Fruit fly (Drosophila melanogaster): ENCODE data around the gene sesB.

DNA sequence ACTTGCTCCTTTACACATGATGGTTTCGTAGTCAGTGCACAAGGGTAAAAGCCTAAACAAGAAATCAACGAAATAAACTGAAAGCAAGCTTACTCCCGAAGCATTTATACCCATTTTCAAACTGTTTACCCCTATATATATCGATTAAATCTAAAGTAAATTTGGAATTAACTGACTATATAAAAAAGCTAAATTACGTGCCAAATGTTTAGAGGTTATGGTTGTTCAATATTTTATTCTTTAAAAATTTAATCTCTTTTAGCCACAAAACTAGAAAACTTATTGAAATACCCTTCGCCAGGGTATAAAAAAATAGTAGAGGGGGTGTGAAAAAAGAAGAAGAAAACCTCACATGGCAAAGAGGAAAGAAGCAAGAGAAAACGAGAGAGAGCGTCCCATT is 55.0 kb downstream of the sesB start:
- TF ChIP-seq CG11617 (GFP tag; optimal IDR thresholded peaks at IDR 0.05) (no peak), CG12768 (GFP tag; optimal IDR thresholded peaks at IDR 0.05) (no peak), kay (GFP tag; ENCODE audit: borderline replicate concordance) (no peak), CG7101 (tag; optimal IDR thresholded peaks at IDR 0.05) (no peak), Hr96 (GFP tag; optimal IDR thresholded peaks at IDR 0.05) (no peak), cic (GFP tag; optimal IDR thresholded peaks at IDR 0.05) (no peak), pad (GFP tag; optimal IDR thresholded peaks at IDR 0.05) (no peak), cnc (optimal IDR thresholded peaks at IDR 0.05) (no peak)
